Worm (Caenorhabditis elegans): ENCODE results near the gene srab-25.

DNA sequence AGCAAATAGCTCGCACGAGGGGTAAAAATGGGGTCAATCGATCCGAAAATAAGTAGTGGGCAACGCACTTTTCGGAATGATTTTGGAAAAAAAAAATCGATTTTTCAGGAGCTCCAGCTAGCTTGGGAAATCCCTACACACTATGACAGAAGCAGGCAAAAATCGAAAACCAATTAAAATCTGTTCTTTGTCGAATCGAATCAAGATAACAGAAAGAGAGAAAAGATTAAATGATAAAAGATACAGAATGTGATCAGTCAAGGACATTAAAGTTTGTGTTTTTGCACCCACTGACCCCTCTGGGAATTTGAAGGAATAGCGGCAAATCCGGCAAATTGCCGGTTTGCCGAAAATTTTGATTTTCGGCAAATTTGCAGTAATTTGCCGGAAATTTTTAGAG is 26.5 kb upstream of the srab-25 start:
- no peak for TF ChIP-seq nhr-237 (tag; optimal IDR thresholded peaks at IDR 0.05)
- TF ChIP-seq C16A3.4 (tag; optimal IDR thresholded peaks at IDR 0.05), result no peak
- TF ChIP-seq ceh-82 (tag; optimal IDR thresholded peaks at IDR 0.05), result no peak
- no peak for TF ChIP-seq ama-1 (optimal IDR thresholded peaks at IDR 0.05)
- no peak for TF ChIP-seq ceh-63 (GFP tag; optimal IDR thresholded peaks at IDR 0.05)
- TF ChIP-seq nhr-77 (tag; optimal IDR thresholded peaks at IDR 0.05), result no peak
- TF ChIP-seq snpc-4 (tag; optimal IDR thresholded peaks at IDR 0.05), result no peak
- no peak for TF ChIP-seq tlp-1 (tag; optimal IDR thresholded peaks at IDR 0.05)
- TF ChIP-seq zag-1 (tag; optimal IDR thresholded peaks at IDR 0.05), result no peak

Measured in whole organism, L1 larva.